Worm (Caenorhabditis elegans): ENCODE results near the gene ssq-4.
"Not testable (repeated sequence)": the region's sequence is repeated elsewhere in the genome, so short reads cannot be mapped to it uniquely, and the experiment has no call there.

Gene ssq-4

ce11 chrIV:5017075-5017474 is 796 bp downstream of the ssq-4 start, which contains the start of gene T28H11.7:
Gene T28H11.7 (minus strand): TSS chrIV:5017175.
- not testable (repeated sequence) for TF ChIP-seq unc-62 (GFP tag; optimal IDR thresholded peaks at IDR 0.05)

ce11 chrIV:5020533-5020932 is 4.3 kb downstream of the ssq-4 start, which contains the start of gene T28H11.8:
Gene T28H11.8 (minus strand): TSS chrIV:5020633.
- no peak for TF ChIP-seq unc-62 (GFP tag; optimal IDR thresholded peaks at IDR 0.05)

- no peak for TF ChIP-seq unc-62 (GFP tag; optimal IDR thresholded peaks at IDR 0.05)
Observed at ce11 chrIV:5025646-5026045, 9.4 kb downstream of the ssq-4 start, which contains the start of gene C09B9.85. Gene C09B9.85 (minus strand): TSS chrIV:5025746.

ce11 chrIV:5028978-5029377 is 12.7 kb downstream of the ssq-4 start, which contains the start of the genes best-6 and C09B9.2:
Gene best-6 (minus strand): TSS chrIV:5029078.
Gene C09B9.2 (plus strand): TSS chrIV:5029291.
- TF ChIP-seq unc-62 (GFP tag; optimal IDR thresholded peaks at IDR 0.05): no peak

- no peak for TF ChIP-seq unc-62 (GFP tag; optimal IDR thresholded peaks at IDR 0.05)
Observed at ce11 chrIV:5031346-5031745, 15.1 kb downstream of the ssq-4 start.

- no peak for TF ChIP-seq unc-62 (GFP tag; optimal IDR thresholded peaks at IDR 0.05)
Observed at ce11 chrIV:5033276-5033675, 17.0 kb downstream of the ssq-4 start, which contains the start of gene C09B9.4. Gene C09B9.4 (minus strand): TSS chrIV:5033376.

ce11 chrIV:5037489-5037888 is 21.2 kb downstream of the ssq-4 start, which contains the start of gene C09B9.1:
Gene C09B9.1 (plus strand): TSS chrIV:5037789.
- TF ChIP-seq unc-62 (GFP tag; optimal IDR thresholded peaks at IDR 0.05): no peak

ce11 chrIV:5038744-5039143 is 22.5 kb downstream of the ssq-4 start:
- TF ChIP-seq unc-62 (GFP tag; optimal IDR thresholded peaks at IDR 0.05): no peak

ce11 chrIV:5045389-5045788 is 29.1 kb downstream of the ssq-4 start, which contains the start of gene hot-9:
Gene hot-9 (minus strand): TSS chrIV:5045489.
- no peak for TF ChIP-seq unc-62 (GFP tag; optimal IDR thresholded peaks at IDR 0.05)

ce11 chrIV:5054297-5054696 is 38.0 kb downstream of the ssq-4 start:
- TF ChIP-seq unc-62 (GFP tag; optimal IDR thresholded peaks at IDR 0.05): no peak

- no peak for TF ChIP-seq unc-62 (GFP tag; optimal IDR thresholded peaks at IDR 0.05)
Observed at ce11 chrIV:5055964-5056588, 39.8 kb downstream of the ssq-4 start, which contains the start of gene msp-55. Gene msp-55 (minus strand): TSS chrIV:5056014.

ce11 chrIV:5060984-5061383 is 44.7 kb downstream of the ssq-4 start, which contains the start of gene C09B9.7:
Gene C09B9.7 (minus strand): TSS chrIV:5061084.
- no peak for TF ChIP-seq unc-62 (GFP tag; optimal IDR thresholded peaks at IDR 0.05)

ce11 chrIV:5062278-5062677 is 46.0 kb downstream of the ssq-4 start, which contains the start of gene msp-57:
Gene msp-57 (plus strand): TSS chrIV:5062578.
- TF ChIP-seq unc-62 (GFP tag; optimal IDR thresholded peaks at IDR 0.05): not testable (repeated sequence)

ce11 chrIV:5063297-5063696 is 47.0 kb downstream of the ssq-4 start:
- TF ChIP-seq unc-62 (GFP tag; optimal IDR thresholded peaks at IDR 0.05): no peak

- TF ChIP-seq unc-62 (GFP tag; optimal IDR thresholded peaks at IDR 0.05): not testable (repeated sequence)
Observed at ce11 chrIV:5064961-5065360, 48.7 kb downstream of the ssq-4 start, which contains the start of gene msp-53. Gene msp-53 (minus strand): TSS chrIV:5065061.

- not testable (repeated sequence) for TF ChIP-seq unc-62 (GFP tag; optimal IDR thresholded peaks at IDR 0.05)
Observed at ce11 chrIV:5066887-5067286, 50.6 kb downstream of the ssq-4 start, which contains the start of gene ttbk-2.2. Gene ttbk-2.2 (minus strand): TSS chrIV:5066987.

All from whole organism, dauer.